Worm (Caenorhabditis elegans) whole organism, young adult: ENCODE measurements around the gene tkr-1.

Experiments used
- F37B4.10 ChIP-seq: fragments of 200-800 bp; sonication (Bioruptor generic); IDR thresholded peaks from 2 replicates; pipeline ENCODE4 v1.3.6; 2022; ENCODE audit warnings: missing genetic modification characterization, missing compliant biosample characterization
- ama-1 ChIP-seq, 3 experiments: fragments of 150-350 bp in 1 of 3; sonication (generic microtip) in 2 of 3; optimal IDR thresholded peaks; 2 replicates each; lab custom pipeline; 2014 to 2018; ENCODE audit warnings: missing biosample characterization in 2 of 3, missing genetic modification characterization in 2 of 3, missing genetic modification reagents in 2 of 3
- cebp-1 ChIP-seq, 2 experiments: fragments of 200-800 bp in 1 of 2; sonication (Bioruptor generic) in 1 of 2; sonication (generic microtip) in 1 of 2; IDR thresholded peaks in 1 of 2; optimal IDR thresholded peaks in 1 of 2; 2 replicates each; pipeline versions ENCODE4 v1.3.6 to Lab custom; 2017 to 2022; ENCODE audit warnings: missing compliant biosample characterization in 2 of 2, missing genetic modification characterization in 2 of 2, mild to moderate bottlenecking in 1 of 2, missing genetic modification reagents in 1 of 2, moderate library complexity in 1 of 2
- ceh-79 ChIP-seq: sonication (generic microtip); optimal IDR thresholded peaks from 2 replicates; lab custom pipeline; 2017; ENCODE audit warnings: mild to moderate bottlenecking, missing genetic modification characterization, missing compliant biosample characterization
- him-1 ChIP-seq: sonication (generic microtip); optimal IDR thresholded peaks from 2 replicates; lab custom pipeline; 2016; ENCODE audit warnings: missing genotype, missing genetic modification reagents, missing genetic modification characterization, missing compliant biosample characterization
- nhr-90 ChIP-seq: sonication (generic microtip); optimal IDR thresholded peaks from 2 replicates; lab custom pipeline; 2016; ENCODE audit warnings: missing genotype, mild to moderate bottlenecking, missing genetic modification characterization, missing compliant biosample characterization
- zim-3 ChIP-seq: sonication (generic microtip); optimal IDR thresholded peaks from 2 replicates; lab custom pipeline; 2017; ENCODE audit warnings: mild to moderate bottlenecking, missing genetic modification characterization, moderate library complexity, missing compliant biosample characterization

DNA sequence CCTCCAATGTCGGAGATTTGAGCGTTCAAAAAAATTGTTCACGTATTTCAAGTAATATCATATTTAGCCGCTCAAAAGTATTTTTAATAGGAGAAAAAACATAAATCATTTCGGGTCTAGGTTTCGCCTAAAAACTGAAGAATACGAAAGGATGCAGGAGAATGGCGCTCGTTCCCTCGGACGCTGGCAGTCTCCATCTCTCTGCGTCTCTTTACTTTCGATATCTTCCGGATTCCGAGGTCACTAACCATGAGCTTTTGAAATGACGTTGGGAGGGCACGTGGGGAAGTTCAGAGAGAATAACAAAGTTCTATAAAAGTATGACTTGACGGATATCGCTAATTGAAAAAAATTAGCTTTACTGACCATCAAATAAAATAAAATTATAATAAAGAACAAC, 7.3 kb downstream of the tkr-1 start:
- no peak for TF ChIP-seq zim-3 (tag; lab: Kevin White, UChicago)
- TF ChIP-seq ceh-79 (tag; lab: Kevin White, UChicago) = no peak
- TF ChIP-seq him-1 (tag; lab: Kevin White, UChicago) = no peak
- TF ChIP-seq nhr-90 (tag; lab: Kevin White, UChicago) = no peak
- no peak for TF ChIP-seq ama-1 (optimal IDR thresholded peaks at IDR 0.05; lab: Kevin White, UChicago)
- no peak for TF ChIP-seq ama-1 (GFP tag; optimal IDR thresholded peaks at IDR 0.05; lab: Kevin White, UChicago)
- TF ChIP-seq cebp-1 (GFP tag; IDR thresholded peaks at IDR 0.05; lab: Robert Waterston, UW) = no peak
- TF ChIP-seq cebp-1 (tag; optimal IDR thresholded peaks at IDR 0.05; lab: Kevin White, UChicago) = peak; percentile 30
- no peak for TF ChIP-seq F37B4.10
